Worm (Caenorhabditis elegans) whole organism, mixed stage, embryonic: ENCODE measurements around the gene srbc-23.

Experiments used
- M03D4.4 ChIP-seq: sonication (generic microtip); optimal IDR thresholded peaks from 2 replicates; lab custom pipeline; 2017; ENCODE audit warnings: mild to moderate bottlenecking, missing genetic modification characterization, missing compliant biosample characterization
- bed-3 ChIP-seq: fragments of 200-800 bp; sonication (Bioruptor generic); optimal IDR thresholded peaks from 3 replicates; lab custom pipeline; 2018; ENCODE audit warnings: mild to moderate bottlenecking, missing genetic modification characterization, moderate library complexity, missing compliant biosample characterization
- ceh-39 ChIP-seq: fragments of 150-350 bp; optimal IDR thresholded peaks from 2 replicates; lab custom pipeline; 2014; ENCODE audit warnings: missing biosample characterization, missing genetic modification characterization
- ceh-83 ChIP-seq: fragments of 200-800 bp; sonication (Bioruptor generic); optimal IDR thresholded peaks from 2 replicates; lab custom pipeline; 2018; ENCODE audit warnings: mild to moderate bottlenecking, missing genetic modification characterization, missing compliant biosample characterization
- ces-1 ChIP-seq: fragments of 150-350 bp; optimal IDR thresholded peaks from 2 replicates; lab custom pipeline; 2014; ENCODE audit warnings: missing biosample characterization, missing genetic modification reagents, missing genetic modification characterization
- cnd-1 ChIP-seq: fragments of 200-800 bp; sonication (Bioruptor generic); optimal IDR thresholded peaks from 2 replicates; lab custom pipeline; 2018; ENCODE audit warnings: mild to moderate bottlenecking, missing genetic modification characterization, missing compliant biosample characterization
- drap-1 ChIP-seq: fragments of 200-800 bp; sonication (Bioruptor generic); optimal IDR thresholded peaks from 3 replicates; lab custom pipeline; 2018; ENCODE audit warnings: mild to moderate bottlenecking, missing genetic modification characterization, missing compliant biosample characterization
- elt-1 ChIP-seq: sonication (generic microtip); optimal IDR thresholded peaks from 2 replicates; lab custom pipeline; 2017; ENCODE audit warnings: missing genetic modification characterization, mild to moderate bottlenecking, missing compliant biosample characterization, antibody characterized with exemption, moderate library complexity, borderline replicate concordance; ENCODE audit not compliant: insufficient read depth
- elt-3 ChIP-seq: fragments of 150-350 bp; optimal IDR thresholded peaks from 2 replicates; lab custom pipeline; 2014; ENCODE audit warnings: missing biosample characterization, missing genetic modification characterization
- flh-1 ChIP-seq: fragments of 200-800 bp; sonication (Bioruptor generic); optimal IDR thresholded peaks from 2 replicates; lab custom pipeline; 2018; ENCODE audit warnings: mild to moderate bottlenecking, missing genetic modification characterization, moderate library complexity, missing compliant biosample characterization
- ham-2 ChIP-seq: fragments of 200-800 bp; sonication (Bioruptor generic); optimal IDR thresholded peaks from 2 replicates; lab custom pipeline; 2018; ENCODE audit warnings: mild to moderate bottlenecking, missing genetic modification characterization, missing compliant biosample characterization
- hlh-1 ChIP-seq: fragments of 150-350 bp; optimal IDR thresholded peaks from 2 replicates; lab custom pipeline; 2014; ENCODE audit warnings: missing biosample characterization, missing genetic modification reagents, missing genetic modification characterization
- lin-13 ChIP-seq: fragments of 150-350 bp; optimal IDR thresholded peaks from 2 replicates; lab custom pipeline; 2014; ENCODE audit warnings: missing biosample characterization, missing genetic modification characterization
- lin-32 ChIP-seq: fragments of 200-800 bp; sonication (Bioruptor generic); optimal IDR thresholded peaks from 2 replicates; lab custom pipeline; 2018; ENCODE audit warnings: mild to moderate bottlenecking, missing genetic modification characterization, missing compliant biosample characterization
- lsy-2 ChIP-seq: fragments of 150-350 bp; optimal IDR thresholded peaks from 2 replicates; lab custom pipeline; 2014; ENCODE audit warnings: missing biosample characterization, missing genetic modification characterization
- mab-5 ChIP-seq: fragments of 150-350 bp; optimal IDR thresholded peaks from 2 replicates; lab custom pipeline; 2014; ENCODE audit warnings: missing biosample characterization, missing genetic modification characterization
- mls-2 ChIP-seq: sonication (generic microtip); optimal IDR thresholded peaks from 2 replicates; lab custom pipeline; 2016; ENCODE audit warnings: mild to moderate bottlenecking, missing genetic modification characterization, moderate library complexity, missing compliant biosample characterization
- nhr-12 ChIP-seq: fragments of 150-350 bp; optimal IDR thresholded peaks from 2 replicates; lab custom pipeline; 2014; ENCODE audit warnings: missing biosample characterization, missing genetic modification characterization
- nhr-2 ChIP-seq: fragments of 150-350 bp; optimal IDR thresholded peaks from 2 replicates; lab custom pipeline; 2014; ENCODE audit warnings: missing biosample characterization, missing genetic modification characterization
- nhr-237 ChIP-seq: fragments of 150-350 bp; optimal IDR thresholded peaks from 2 replicates; lab custom pipeline; 2014; ENCODE audit warnings: missing biosample characterization, missing genetic modification characterization
- nhr-28 ChIP-seq: fragments of 150-350 bp; optimal IDR thresholded peaks from 2 replicates; lab custom pipeline; 2014; ENCODE audit warnings: missing biosample characterization, missing genetic modification characterization
- nhr-76 ChIP-seq: sonication (generic microtip); optimal IDR thresholded peaks from 2 replicates; lab custom pipeline; 2017; ENCODE audit warnings: missing biosample characterization, missing genetic modification characterization
- pha-4 ChIP-seq: fragments of 150-350 bp; optimal IDR thresholded peaks from 2 replicates; lab custom pipeline; 2018; ENCODE audit warnings: missing biosample characterization, missing genetic modification reagents, missing genetic modification characterization
- sem-2 ChIP-seq: fragments of 200-800 bp; sonication (Bioruptor generic); optimal IDR thresholded peaks from 2 replicates; lab custom pipeline; 2018; ENCODE audit warnings: mild to moderate bottlenecking, missing genetic modification characterization, missing compliant biosample characterization
- snpc-4 ChIP-seq: fragments of 150-350 bp; optimal IDR thresholded peaks from 2 replicates; lab custom pipeline; 2014; ENCODE audit warnings: missing biosample characterization, missing genetic modification characterization
- sptf-1 ChIP-seq: sonication (generic microtip); optimal IDR thresholded peaks from 2 replicates; lab custom pipeline; 2017; ENCODE audit warnings: mild to moderate bottlenecking, missing genetic modification characterization, moderate library complexity, missing compliant biosample characterization
- tbx-8 ChIP-seq: fragments of 200-800 bp; sonication (Bioruptor generic); optimal IDR thresholded peaks from 2 replicates; lab custom pipeline; 2018; ENCODE audit warnings: mild to moderate bottlenecking, missing genetic modification characterization, moderate library complexity, missing compliant biosample characterization
- unc-120 ChIP-seq: sonication (generic microtip); optimal IDR thresholded peaks from 2 replicates; lab custom pipeline; 2017; ENCODE audit warnings: missing genetic modification characterization, missing compliant biosample characterization; ENCODE audit not compliant: poor library complexity, severe bottlenecking
- unc-39 ChIP-seq: fragments of 150-350 bp; optimal IDR thresholded peaks from 2 replicates; lab custom pipeline; 2014; ENCODE audit warnings: missing biosample characterization, missing genetic modification characterization
- unc-62 ChIP-seq: fragments of 150-350 bp; optimal IDR thresholded peaks from 2 replicates; lab custom pipeline; 2014; ENCODE audit warnings: missing biosample characterization, missing genetic modification reagents, missing genetic modification characterization
- zip-8 ChIP-seq: fragments of 150-350 bp; optimal IDR thresholded peaks from 2 replicates; lab custom pipeline; 2014; ENCODE audit warnings: missing biosample characterization, missing genetic modification characterization

Gene srbc-23

ce11 chrV:2185486-2185885, 32.1 kb downstream of the srbc-23 start:
- TF ChIP-seq nhr-2 (tag; lab: Kevin White, UChicago) (no peak), tbx-8 (GFP tag; lab: Kevin White, UChicago) (no peak), lsy-2 (tag; lab: Kevin White, UChicago) (no peak), sem-2 (GFP tag; lab: Kevin White, UChicago) (no peak), flh-1 (no peak), nhr-76 (tag; lab: Kevin White, UChicago) (no peak), elt-1 (no peak), ceh-83 (no peak), hlh-1 (tag; lab: Kevin White, UChicago) (no peak), M03D4.4 (tag; lab: Kevin White, UChicago) (no peak), bed-3 (no peak), nhr-237 (tag; lab: Kevin White, UChicago) (no peak)

ce11 chrV:2187864-2188345, 34.5 kb downstream of the srbc-23 start, which contains the start of gene Y5H2B.3:
Gene Y5H2B.3 (plus strand): TSS chrV:2188295.
- TF ChIP-seq elt-3 (tag; lab: Kevin White, UChicago) (no peak), tbx-8 (GFP tag; lab: Kevin White, UChicago) (no peak)

DNA sequence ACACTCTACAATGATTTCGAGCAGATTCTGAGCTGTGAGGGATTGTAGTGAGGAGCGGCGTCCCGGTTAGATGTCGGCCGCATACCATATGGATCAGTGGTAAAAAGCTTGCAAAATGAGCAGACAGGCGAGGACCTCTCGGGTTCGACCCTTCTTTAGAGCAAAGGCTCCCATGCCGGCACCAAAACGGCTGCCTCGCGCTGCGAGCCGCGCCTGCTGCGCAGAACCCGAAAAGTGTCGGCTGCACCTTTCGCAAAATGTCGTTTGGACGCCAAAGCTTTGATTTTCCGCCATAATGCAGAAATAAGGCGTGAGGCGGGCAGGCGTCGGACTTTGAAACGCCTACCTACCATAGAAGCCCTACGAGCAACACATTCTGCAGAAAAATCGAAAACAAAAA, 37.0 kb downstream of the srbc-23 start:
- TF ChIP-seq ceh-83 (no peak), ham-2 (GFP tag; lab: Kevin White, UChicago) (no peak), drap-1 (GFP tag; lab: Kevin White, UChicago) (no peak), zip-8 (tag; lab: Kevin White, UChicago) (no peak), mls-2 (tag; lab: Kevin White, UChicago) (no peak), unc-120 (tag; lab: Kevin White, UChicago) (no peak), mab-5 (tag; lab: Kevin White, UChicago) (no peak), unc-62 (GFP tag; lab: Kevin White, UChicago) (no peak), sem-2 (GFP tag; lab: Kevin White, UChicago) (no peak), nhr-2 (tag; lab: Kevin White, UChicago) (no peak), hlh-1 (tag; lab: Kevin White, UChicago) (no peak), sptf-1 (tag; lab: Kevin White, UChicago) (no peak), cnd-1 (no peak), ceh-39 (tag; lab: Kevin White, UChicago) (no peak), nhr-237 (tag; lab: Kevin White, UChicago) (no peak), nhr-12 (tag; lab: Kevin White, UChicago) (no peak), bed-3 (no peak), nhr-28 (tag; lab: Kevin White, UChicago) (no peak), snpc-4 (tag; lab: Kevin White, UChicago) (no peak), ces-1 (GFP tag; lab: Kevin White, UChicago) (no peak)

DNA sequence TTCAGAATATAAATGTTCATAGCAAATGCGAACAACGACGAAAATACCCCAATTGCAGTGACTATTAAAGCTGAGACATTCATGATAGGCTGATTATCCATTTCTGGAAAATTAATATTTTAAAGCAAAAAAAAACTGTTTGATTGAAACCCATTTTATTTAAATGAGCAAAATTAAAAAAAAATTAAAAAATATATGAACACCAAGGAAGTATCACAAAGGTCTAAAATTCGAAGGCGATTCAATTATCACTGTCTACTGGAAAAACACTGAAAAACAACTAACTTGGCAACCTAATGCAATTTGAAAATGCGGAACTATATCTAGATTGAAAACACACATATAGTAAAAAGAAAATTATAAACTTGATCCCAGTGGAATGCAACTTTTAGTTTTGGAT, 37.7 kb downstream of the srbc-23 start, which contains the start of gene srbc-42:
TSS of gene srbc-42 (minus strand) at position 101 of the 400 bp plus-strand sequence.
- no peak for TF ChIP-seq lin-13 (tag; lab: Kevin White, UChicago)
- TF ChIP-seq ces-1 (GFP tag; lab: Kevin White, UChicago) = no peak
- TF ChIP-seq nhr-2 (tag; lab: Kevin White, UChicago) = no peak
- TF ChIP-seq lin-32 (GFP tag; lab: Kevin White, UChicago) = no peak
- no peak for TF ChIP-seq tbx-8 (GFP tag; lab: Kevin White, UChicago)
- no peak for TF ChIP-seq hlh-1 (tag; lab: Kevin White, UChicago)
- TF ChIP-seq nhr-28 (tag; lab: Kevin White, UChicago) = no peak
- TF ChIP-seq, all 35 proteins: peak for 0

DNA sequence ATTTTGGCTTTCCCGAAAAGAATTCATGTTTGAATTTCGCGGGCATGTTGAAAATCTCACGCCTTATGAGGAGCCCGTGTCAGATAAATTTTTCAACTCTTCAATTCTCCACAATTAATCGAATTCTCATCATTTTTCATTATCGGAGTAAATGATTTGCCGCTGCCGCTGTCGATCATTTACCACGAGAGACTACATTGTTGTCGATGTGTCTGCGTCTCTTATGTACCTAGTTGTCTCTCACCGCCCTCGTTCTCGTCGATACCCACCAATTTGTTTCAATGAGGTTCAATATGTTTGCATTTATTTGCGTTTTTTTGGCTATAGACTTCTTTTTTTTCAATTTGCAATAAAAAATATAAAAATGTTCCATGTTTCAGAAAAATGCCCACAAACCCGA, 38.7 kb downstream of the srbc-23 start, which contains the start of gene nhr-13:
TSS of gene nhr-13 (plus strand) at position 369 of the 400 bp plus-strand sequence.
- TF ChIP-seq drap-1 (GFP tag; lab: Kevin White, UChicago) (no peak), unc-62 (GFP tag; lab: Kevin White, UChicago) (no peak), unc-120 (tag; lab: Kevin White, UChicago) (no peak), flh-1 (no peak), unc-39 (tag; lab: Kevin White, UChicago) (no peak), pha-4 (tag; lab: Kevin White, UChicago) (no peak), zip-8 (tag; lab: Kevin White, UChicago) (no peak), ceh-83 (no peak), M03D4.4 (tag; lab: Kevin White, UChicago) (no peak), nhr-237 (tag; lab: Kevin White, UChicago) (no peak)
- TF ChIP-seq, all 35 proteins: peak for 0
